Fruit fly (Drosophila melanogaster) S2 (cell line): Measurements from ENCODE around the gene pasha.

Experiments
- CG8478 ChIP-seq: fragments of >200 bp; optimal IDR thresholded peaks from 2 replicates; lab custom pipeline; 2018
- CTCF ChIP-seq, 2 experiments: fragments of >200 bp; optimal IDR thresholded peaks; 2 replicates each; lab custom pipeline; 2018

dm6 chr3R:31617801-31618200, at the start of gene pasha:
- TF ChIP-seq CG8478 (no peak), CTCF (optimal IDR thresholded peaks at IDR 0.05; lab: Kevin White, UChicago) (no peak)
